Worm (Caenorhabditis elegans) whole organism, L4 larva: ENCODE results near the gene imph-1.

Experiments
- F49E8.2 ChIP-seq: sonication (generic microtip); optimal IDR thresholded peaks from 2 replicates; lab custom pipeline; 2016; ENCODE audit warnings: missing compliant biosample characterization, mild to moderate bottlenecking, missing genetic modification characterization, borderline replicate concordance
- aha-1 ChIP-seq: fragments of 150-350 bp; peaks from one replicate; lab custom pipeline; 2014; ENCODE audit warnings: missing biosample characterization, missing genetic modification characterization
- ama-1 ChIP-seq: fragments of 150-350 bp; optimal IDR thresholded peaks from 2 replicates; lab custom pipeline; 2014; ENCODE audit warnings: inconsistent platforms, mixed read lengths
- ces-1 ChIP-seq: fragments of 150-350 bp; sonication (generic microtip); optimal IDR thresholded peaks from 4 replicates; lab custom pipeline; 2014; ENCODE audit warnings: missing biosample characterization, missing genetic modification reagents, missing genetic modification characterization
- dmd-8 ChIP-seq: fragments of 200-800 bp; sonication (Bioruptor generic); IDR thresholded peaks from 2 replicates; pipeline ENCODE4 v1.3.6; 2022; ENCODE audit warnings: missing genetic modification characterization, missing compliant biosample characterization
- lim-7 ChIP-seq: fragments of 200-800 bp; sonication (Bioruptor generic); IDR thresholded peaks from 2 replicates; pipeline ENCODE4 v1.3.6; 2022; ENCODE audit warnings: missing genetic modification characterization, missing compliant biosample characterization
- madf-5 ChIP-seq, 2 experiments: fragments of 200-800 bp; sonication (Bioruptor generic); IDR thresholded peaks; 2 replicates each; pipeline ENCODE4 v1.3.6; 2022; ENCODE audit warnings: missing compliant biosample characterization in 2 of 2, missing genetic modification characterization in 2 of 2
- mep-1 ChIP-seq: fragments of 150-350 bp; sonication (generic microtip); optimal IDR thresholded peaks from 3 replicates; lab custom pipeline; 2014; ENCODE audit warnings: missing biosample characterization, missing genetic modification characterization
- nhr-76 ChIP-seq: fragments of 150-350 bp; optimal IDR thresholded peaks from 2 replicates; lab custom pipeline; 2014; ENCODE audit warnings: missing biosample characterization, missing genetic modification characterization
- set-16 ChIP-seq: fragments of 200-800 bp; sonication (Bioruptor generic); IDR thresholded peaks from 2 replicates; pipeline ENCODE4 v1.3.6; 2022; ENCODE audit warnings: missing genetic modification reagents, missing genetic modification characterization, missing compliant biosample characterization
- skn-1 ChIP-seq: fragments of 150-350 bp; optimal IDR thresholded peaks from 2 replicates; lab custom pipeline; 2014; ENCODE audit warnings: missing biosample characterization, missing genetic modification characterization
- unc-62 ChIP-seq, 3 experiments: fragments of 150-350 bp in 1 of 3; sonication (generic microtip); optimal IDR thresholded peaks in 2 of 3; peaks in 1 of 3; 1 replicate in 1 of 3; 2 replicates in 2 of 3; lab custom pipeline; 2014 to 2017; ENCODE audit warnings: missing biosample characterization in 3 of 3, missing genetic modification characterization in 3 of 3, missing genetic modification reagents in 3 of 3, missing genotype in 1 of 3
- zfp-2 ChIP-seq: sonication (generic microtip); optimal IDR thresholded peaks from 2 replicates; lab custom pipeline; 2016; ENCODE audit warnings: mild to moderate bottlenecking, missing genetic modification characterization, missing compliant biosample characterization
- ztf-7 ChIP-seq: fragments of 150-350 bp; optimal IDR thresholded peaks from 2 replicates; lab custom pipeline; 2014; ENCODE audit warnings: missing biosample characterization, missing genetic modification characterization

The imph-1 gene

DNA sequence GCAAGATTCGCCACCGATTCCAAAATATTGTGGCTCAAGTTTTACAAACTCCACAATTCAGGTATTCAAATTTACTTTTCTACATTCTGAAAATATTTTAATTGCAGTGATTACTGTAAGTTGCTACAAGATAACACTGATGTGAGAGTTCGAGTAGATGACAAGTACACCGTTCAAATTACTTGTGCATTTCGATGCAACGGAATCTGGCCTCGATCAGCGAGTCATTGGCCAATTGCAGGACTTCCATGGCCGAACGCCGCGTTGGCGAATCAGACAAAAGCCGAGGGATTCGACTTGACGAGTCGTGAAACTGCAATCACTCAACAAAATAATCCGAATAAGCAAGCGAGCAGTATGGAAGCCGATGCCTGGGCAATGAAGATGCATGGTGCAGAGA, 47.9 kb downstream of the imph-1 start:
- TF ChIP-seq unc-62 (GFP tag; optimal IDR thresholded peaks at IDR 0.05 in 1 of 2; lab: Kevin White, UChicago) = peak in 1 of 2 experiments; percentile 95
- no peak for TF ChIP-seq unc-62 (tag; optimal IDR thresholded peaks at IDR 0.05; lab: Kevin White, UChicago)
- TF ChIP-seq nhr-76 (tag; lab: Kevin White, UChicago) = no peak
- peak; percentile 74 for TF ChIP-seq aha-1
- TF ChIP-seq, all 104 proteins: peak for 2

DNA sequence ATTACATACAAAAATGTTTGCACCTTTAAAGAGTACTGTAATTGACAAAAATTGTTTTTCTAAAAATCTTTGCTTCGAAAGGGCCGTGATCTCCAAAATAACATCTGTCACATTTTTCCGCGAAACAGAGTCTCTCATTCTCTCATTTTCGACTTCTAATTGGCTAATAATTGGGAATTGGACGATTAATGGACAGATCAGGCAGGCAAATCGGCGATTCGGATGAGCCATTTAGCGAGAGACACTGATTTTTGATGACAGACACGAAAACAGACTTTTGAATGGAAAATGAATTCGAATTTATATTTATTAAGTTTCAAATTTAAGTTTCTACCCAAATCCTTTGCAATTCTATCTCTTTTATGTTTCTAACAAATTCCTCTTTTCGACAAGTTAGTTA, 50.4 kb downstream of the imph-1 start:
- no peak for TF ChIP-seq ces-1 (GFP tag; lab: Kevin White, UChicago)
- TF ChIP-seq lim-7 (GFP tag; lab: Robert Waterston, UW) = no peak
- TF ChIP-seq F49E8.2 (tag; lab: Kevin White, UChicago) = no peak
- TF ChIP-seq zfp-2 (tag; lab: Kevin White, UChicago) = no peak
- no peak for TF ChIP-seq skn-1
- TF ChIP-seq nhr-76 (tag; lab: Kevin White, UChicago) = no peak
- no peak for TF ChIP-seq set-16 (GFP tag; lab: Robert Waterston, UW)
- TF ChIP-seq madf-5 (GFP tag; IDR thresholded peaks at IDR 0.05; lab: Robert Waterston, UW) = no peak
- no peak for TF ChIP-seq ama-1 (lab: Kevin White, UChicago)
- TF ChIP-seq mep-1 = no peak
- no peak for TF ChIP-seq dmd-8 (GFP tag; lab: Robert Waterston, UW)
- TF ChIP-seq ztf-7 (tag; lab: Kevin White, UChicago) = no peak
